Fruit fly (Drosophila melanogaster) whole organism, prepupa: ENCODE measurements around the gene Tsp68C.

Experiments
- CG10631 ChIP-seq: fragments of 200-800 bp; sonication (Bioruptor generic); optimal IDR thresholded peaks from 2 replicates; lab custom pipeline; 2016; ENCODE audit warnings: missing biosample characterization, missing genetic modification characterization
- CG11294 ChIP-seq: fragments of 200-800 bp; sonication (Bioruptor generic); IDR thresholded peaks from 2 replicates; pipeline ENCODE4 v1.3.6; 2022; ENCODE audit warnings: missing biosample characterization, missing genetic modification characterization
- CG11902 ChIP-seq: fragments of 200-800 bp; sonication (Bioruptor generic); optimal IDR thresholded peaks from 3 replicates; lab custom pipeline; 2016; ENCODE audit warnings: missing biosample characterization, missing genetic modification characterization
- CG15336 ChIP-seq: fragments of 200-800 bp; sonication (Bioruptor generic); IDR thresholded peaks from 2 replicates; pipeline ENCODE4 v1.3.6; 2022; ENCODE audit warnings: missing biosample characterization, missing genetic modification characterization
- CG31627 ChIP-seq: fragments of 200-800 bp; sonication (Bioruptor generic); optimal IDR thresholded peaks from 3 replicates; lab custom pipeline; 2016; ENCODE audit warnings: missing biosample characterization, missing genetic modification characterization
- CG3919 ChIP-seq: fragments of 200-800 bp; sonication (Bioruptor generic); optimal IDR thresholded peaks from 3 replicates; lab custom pipeline; 2016; ENCODE audit warnings: missing biosample characterization, missing genetic modification characterization
- CG4318 ChIP-seq: fragments of 200-800 bp; sonication (Bioruptor generic); optimal IDR thresholded peaks from 3 replicates; lab custom pipeline; 2017; ENCODE audit warnings: missing biosample characterization, mild to moderate bottlenecking, missing genetic modification characterization
- CG6276 ChIP-seq: fragments of 200-800 bp; sonication (Bioruptor generic); optimal IDR thresholded peaks from 2 replicates; lab custom pipeline; 2017; ENCODE audit warnings: missing biosample characterization, mild to moderate bottlenecking, missing genetic modification characterization
- CG6854 ChIP-seq: fragments of 200-800 bp; sonication (Bioruptor generic); optimal IDR thresholded peaks from 2 replicates; lab custom pipeline; 2017; ENCODE audit warnings: missing biosample characterization, mild to moderate bottlenecking, missing genetic modification characterization
- CG9139 ChIP-seq: fragments of 200-800 bp; sonication (Bioruptor generic); optimal IDR thresholded peaks from 3 replicates; lab custom pipeline; 2017; ENCODE audit warnings: missing biosample characterization, mild to moderate bottlenecking, missing genetic modification characterization
- Eip75B ChIP-seq: fragments of 200-800 bp; sonication (Bioruptor generic); optimal IDR thresholded peaks from 3 replicates; lab custom pipeline; 2016; ENCODE audit warnings: missing biosample characterization, missing genetic modification characterization
- Eip78C ChIP-seq: fragments of 200-800 bp; sonication (Bioruptor generic); peaks from one replicate; lab custom pipeline; 2016; ENCODE audit warnings: missing biosample characterization, missing genetic modification characterization
- Eip93F ChIP-seq: fragments of 200-800 bp; sonication (Bioruptor generic); optimal IDR thresholded peaks from 2 replicates; lab custom pipeline; 2016; ENCODE audit warnings: missing biosample characterization, mild to moderate bottlenecking, missing genetic modification characterization
- Hr38 ChIP-seq: sonication (Bioruptor generic); optimal IDR thresholded peaks from 2 replicates; lab custom pipeline; 2016; ENCODE audit warnings: missing biosample characterization, missing genetic modification characterization
- Hr4 ChIP-seq: fragments of 200-800 bp; sonication (Bioruptor generic); optimal IDR thresholded peaks from 3 replicates; lab custom pipeline; 2016; ENCODE audit warnings: missing biosample characterization, missing genetic modification characterization
- Lpt ChIP-seq: fragments of 200-800 bp; sonication (Bioruptor generic); optimal IDR thresholded peaks from 3 replicates; lab custom pipeline; 2016; ENCODE audit warnings: missing biosample characterization, missing genetic modification characterization
- Met ChIP-seq: fragments of 200-800 bp; sonication (Bioruptor generic); optimal IDR thresholded peaks from 3 replicates; lab custom pipeline; 2016; ENCODE audit warnings: missing biosample characterization, missing genetic modification characterization
- OdsH ChIP-seq: fragments of 200-800 bp; sonication (Bioruptor generic); optimal IDR thresholded peaks from 3 replicates; lab custom pipeline; 2016; ENCODE audit warnings: missing biosample characterization, missing genetic modification characterization
- Sox15 ChIP-seq: fragments of 200-800 bp; sonication (Bioruptor generic); optimal IDR thresholded peaks from 3 replicates; lab custom pipeline; 2016; ENCODE audit warnings: missing biosample characterization, missing genetic modification characterization
- acj6 ChIP-seq: fragments of 200-800 bp; sonication (Bioruptor generic); optimal IDR thresholded peaks from 3 replicates; lab custom pipeline; 2016; ENCODE audit warnings: missing biosample characterization, missing genetic modification characterization
- cyc ChIP-seq: fragments of 200-800 bp; sonication (Bioruptor generic); optimal IDR thresholded peaks from 3 replicates; lab custom pipeline; 2016; ENCODE audit warnings: missing biosample characterization, missing genetic modification characterization
- dac ChIP-seq: fragments of 200-800 bp; sonication (Bioruptor generic); optimal IDR thresholded peaks from 2 replicates; lab custom pipeline; 2017; ENCODE audit warnings: missing biosample characterization, mild to moderate bottlenecking, missing genetic modification characterization
- dsx ChIP-seq: fragments of 200-800 bp; optimal IDR thresholded peaks from 3 replicates; lab custom pipeline; 2019; ENCODE audit warnings: missing biosample characterization, mild to moderate bottlenecking, missing genetic modification characterization, moderate library complexity; ENCODE audit not compliant: poor library complexity, severe bottlenecking
- esn ChIP-seq: fragments of 200-800 bp; sonication (Bioruptor generic); optimal IDR thresholded peaks from 2 replicates; lab custom pipeline; 2016; ENCODE audit warnings: missing biosample characterization, mild to moderate bottlenecking, missing genetic modification characterization, moderate library complexity
- fkh ChIP-seq: fragments of 200-800 bp; sonication (Bioruptor generic); optimal IDR thresholded peaks from 3 replicates; lab custom pipeline; 2017; ENCODE audit warnings: missing biosample characterization, mild to moderate bottlenecking, missing genetic modification characterization, moderate library complexity
- lz ChIP-seq: fragments of 200-800 bp; sonication (Bioruptor generic); optimal IDR thresholded peaks from 3 replicates; lab custom pipeline; 2016; ENCODE audit warnings: missing biosample characterization, missing genetic modification characterization
- net ChIP-seq: fragments of 200-800 bp; sonication (Bioruptor generic); optimal IDR thresholded peaks from 3 replicates; lab custom pipeline; 2016; ENCODE audit warnings: missing biosample characterization, missing genetic modification characterization
- spab ChIP-seq: fragments of 200-800 bp; sonication (Bioruptor generic); optimal IDR thresholded peaks from 2 replicates; lab custom pipeline; 2017; ENCODE audit warnings: missing biosample characterization, mild to moderate bottlenecking, missing genetic modification characterization, missing genetic modification reagents
- ss ChIP-seq, 2 experiments: fragments of 200-800 bp; sonication (Bioruptor generic); optimal IDR thresholded peaks; 2 replicates in 1 of 2; 3 replicates in 1 of 2; lab custom pipeline; 2017 to 2018; ENCODE audit warnings: mild to moderate bottlenecking in 2 of 2, missing biosample characterization in 2 of 2, missing genetic modification characterization in 2 of 2, moderate library complexity in 1 of 2
- svp ChIP-seq: fragments of 200-800 bp; sonication (Bioruptor generic); peaks from one replicate; lab custom pipeline; 2016; ENCODE audit warnings: missing biosample characterization, missing genetic modification characterization
- topi ChIP-seq: fragments of 200-800 bp; sonication (Bioruptor generic); optimal IDR thresholded peaks from 3 replicates; lab custom pipeline; 2016; ENCODE audit warnings: missing biosample characterization, missing genetic modification characterization
- vri ChIP-seq: fragments of 200-800 bp; sonication (Bioruptor generic); optimal IDR thresholded peaks from 3 replicates; lab custom pipeline; 2016; ENCODE audit warnings: missing biosample characterization, mild to moderate bottlenecking, missing genetic modification characterization

Gene Tsp68C

dm6 chr3L:13863365-13863775 is 19.9 kb downstream of the Tsp68C start:
- peak; percentile 28 for TF ChIP-seq Eip78C (GFP tag; lab: Kevin White, UChicago)
- no peak for TF ChIP-seq dsx (GFP tag; lab: Kevin White, UChicago)
- TF ChIP-seq CG15336 = no peak
- no peak for TF ChIP-seq Sox15
- peak; percentile 75 for TF ChIP-seq fkh (GFP tag; lab: Kevin White, UChicago)

- TF ChIP-seq OdsH (GFP tag; lab: Kevin White, UChicago) (no peak), topi (GFP tag; lab: Kevin White, UChicago) (no peak), esn (no peak), lz (GFP tag; lab: Kevin White, UChicago) (no peak), net (GFP tag; lab: Kevin White, UChicago) (no peak), ss (GFP tag; optimal IDR thresholded peaks at IDR 0.05; lab: Kevin White, UChicago) (no peak), acj6 (GFP tag; lab: Kevin White, UChicago) (no peak), CG11902 (no peak), dac (GFP tag; lab: Kevin White, UChicago) (no peak), CG11294 (GFP tag; lab: Robert Waterston, UW) (no peak), fkh (GFP tag; lab: Kevin White, UChicago) (no peak), Eip75B (GFP tag; lab: Kevin White, UChicago) (no peak)
- TF ChIP-seq, all 60 proteins: peak for 0
Observed at dm6 chr3L:13864568-13864967, 21.1 kb downstream of the Tsp68C start.

dm6 chr3L:13865484-13865883 is 22.0 kb downstream of the Tsp68C start:
- no peak for TF ChIP-seq CG4318 (GFP tag; lab: Kevin White, UChicago)
- TF ChIP-seq esn = no peak
- TF ChIP-seq CG6276 = no peak
- TF ChIP-seq fkh (GFP tag; lab: Kevin White, UChicago) = peak; percentile 94
- TF ChIP-seq dac (GFP tag; lab: Kevin White, UChicago) = no peak
- TF ChIP-seq Sox15 = no peak
- no peak for TF ChIP-seq cyc
- no peak for TF ChIP-seq spab
- no peak for TF ChIP-seq CG9139 (GFP tag; lab: Kevin White, UChicago)

dm6 chr3L:13866270-13866669 is 22.8 kb downstream of the Tsp68C start:
- TF ChIP-seq Lpt (GFP tag; lab: Kevin White, UChicago) (no peak), svp (peak; percentile 77)

- no peak for TF ChIP-seq CG9139 (GFP tag; lab: Kevin White, UChicago)
- TF ChIP-seq fkh (GFP tag; lab: Kevin White, UChicago) = peak; percentile 24
Observed at dm6 chr3L:13866780-13867179, 23.3 kb downstream of the Tsp68C start, which contains the start of gene CG8745. Gene CG8745 (minus strand): TSS chr3L:13866905.

dm6 chr3L:13876967-13877366 is 33.5 kb downstream of the Tsp68C start:
- TF ChIP-seq vri (GFP tag; lab: Kevin White, UChicago) (no peak), CG10631 (GFP tag; lab: Kevin White, UChicago) (no peak), Met (GFP tag; lab: Kevin White, UChicago) (no peak), Eip93F (GFP tag; lab: Kevin White, UChicago) (no peak)

- TF ChIP-seq svp (no peak), CG6276 (no peak), Lpt (GFP tag; lab: Kevin White, UChicago) (peak; percentile 69), CG31627 (GFP tag; lab: Kevin White, UChicago) (no peak), ss (GFP tag; optimal IDR thresholded peaks at IDR 0.05; lab: Kevin White, UChicago) (no peak), CG6854 (GFP tag; lab: Kevin White, UChicago) (no peak), Hr4 (GFP tag; lab: Kevin White, UChicago) (peak; percentile 53), Hr38 (no peak), CG3919 (GFP tag; lab: Kevin White, UChicago) (peak; percentile 65)
Observed at dm6 chr3L:13877904-13878303, 34.4 kb downstream of the Tsp68C start.
